Fruit fly (Drosophila melanogaster): ENCODE measurements around the gene pkm.

Gene pkm

dm6 chrX:11628986-11629571 is 45.1 kb upstream of the pkm start (continued):
- TF ChIP-seq CoRest (tag; optimal IDR thresholded peaks at IDR 0.05) = peak; percentile 51
- TF ChIP-seq CG10654 (GFP tag; optimal IDR thresholded peaks at IDR 0.05) = peak; percentile 37
- peak; percentile 34 for TF ChIP-seq D19A (tag; optimal IDR thresholded peaks at IDR 0.05)
- no peak for TF ChIP-seq CHES-1-like (GFP tag; optimal IDR thresholded peaks at IDR 0.05)
- peak; percentile 8 for TF ChIP-seq nau (GFP tag; optimal IDR thresholded peaks at IDR 0.05)
- TF ChIP-seq HLH3B (GFP tag; IDR thresholded peaks at IDR 0.05) = peak; percentile 59
- TF ChIP-seq HLH54F (GFP tag; optimal IDR thresholded peaks at IDR 0.05) = no peak
- TF ChIP-seq CG12942 (GFP tag; optimal IDR thresholded peaks at IDR 0.05) = peak; percentile 5
- no peak for TF ChIP-seq MBD-R2 (GFP tag; IDR thresholded peaks at IDR 0.05)
- TF ChIP-seq en (GFP tag; optimal IDR thresholded peaks at IDR 0.05) = peak; percentile 11
- peak; percentile 24 for TF ChIP-seq CG8290 (GFP tag; optimal IDR thresholded peaks at IDR 0.05)
- TF ChIP-seq CG8290 (tag; optimal IDR thresholded peaks at IDR 0.05) = peak in 1 of 2 experiments; percentile 39
- TF ChIP-seq CG6654 (GFP tag; optimal IDR thresholded peaks at IDR 0.05) = no peak
- peak; percentile 57 for TF ChIP-seq oc (tag; optimal IDR thresholded peaks at IDR 0.05)
- TF ChIP-seq pita (GFP tag; optimal IDR thresholded peaks at IDR 0.05) = no peak
- TF ChIP-seq lilli (GFP tag; optimal IDR thresholded peaks at IDR 0.05) = peak; percentile 44
- no peak for TF ChIP-seq cg (GFP tag; optimal IDR thresholded peaks at IDR 0.05)
- TF ChIP-seq E2f2 (GFP tag; IDR thresholded peaks at IDR 0.05) = peak; percentile 23; the same call in 1 of the 2 replicates
- peak; percentile 63 for TF ChIP-seq CG31441 (GFP tag; IDR thresholded peaks at IDR 0.05)
- TF ChIP-seq dpn (GFP tag; optimal IDR thresholded peaks at IDR 0.05) = peak; percentile 46 to 51
- TF ChIP-seq CG43689 (GFP tag; IDR thresholded peaks at IDR 0.05) = 0 out of 2 replicates have a peak, but pooled peaks have one; percentile 5
- peak; percentile 52 for TF ChIP-seq CG30403 (GFP tag; optimal IDR thresholded peaks at IDR 0.05)
- peak; percentile 74 for TF ChIP-seq CG33557 (GFP tag; optimal IDR thresholded peaks at IDR 0.05)
- peak; percentile 47 for TF ChIP-seq CG3407 (GFP tag; optimal IDR thresholded peaks at IDR 0.05)
- peak; percentile 68 for TF ChIP-seq fd96Cb (tag; optimal IDR thresholded peaks at IDR 0.05)
- no peak for TF ChIP-seq pum (GFP tag; optimal IDR thresholded peaks at IDR 0.05)
- TF ChIP-seq CG17829 (tag; optimal IDR thresholded peaks at IDR 0.05) = peak; percentile 54
- peak; percentile 19 for TF ChIP-seq pb (GFP tag; optimal IDR thresholded peaks at IDR 0.05)
- TF ChIP-seq CG13424 (tag; optimal IDR thresholded peaks at IDR 0.05) = peak; percentile 52
- TF ChIP-seq bcd (GFP tag; optimal IDR thresholded peaks at IDR 0.05) = peak; percentile 29
- peak; percentile 75 for TF ChIP-seq nmo (GFP tag; optimal IDR thresholded peaks at IDR 0.05)
- TF ChIP-seq Med (GFP tag) = peak; percentile 83
- peak in 1 of 2 experiments; percentile 80 for TF ChIP-seq eve (GFP tag; optimal IDR thresholded peaks at IDR 0.05)
- TF ChIP-seq CG8281 (tag; optimal IDR thresholded peaks at IDR 0.05) = no peak
- peak; percentile 81 for TF ChIP-seq zfh1 (GFP tag; IDR thresholded peaks at IDR 0.05)
- TF ChIP-seq CG31365 (tag; optimal IDR thresholded peaks at IDR 0.05) = no peak
- no peak for TF ChIP-seq ap (GFP tag; IDR thresholded peaks at IDR 0.05)
- no peak for TF ChIP-seq CG9437 (GFP tag; optimal IDR thresholded peaks at IDR 0.05)
- no peak for TF ChIP-seq Ravus (GFP tag; IDR thresholded peaks at IDR 0.05)
- no peak for TF ChIP-seq Trl (optimal IDR thresholded peaks at IDR 0.05)
- peak; percentile 0 for TF ChIP-seq Trl (GFP tag; optimal IDR thresholded peaks at IDR 0.05)
- TF ChIP-seq Taf1 (GFP tag; IDR thresholded peaks at IDR 0.05) = no peak
- no peak for TF ChIP-seq Vsx1 (GFP tag; optimal IDR thresholded peaks at IDR 0.05)
- 0 out of 2 replicates have a peak, but pooled peaks have one; percentile 6 for TF ChIP-seq H2.0 (GFP tag; IDR thresholded peaks at IDR 0.05)
- TF ChIP-seq nerfin-2 (GFP tag; IDR thresholded peaks at IDR 0.05; ENCODE audit: partially characterized antibody) = no peak
- TF ChIP-seq CG1529 (GFP tag; optimal IDR thresholded peaks at IDR 0.05) = peak; percentile 58
- TF ChIP-seq Myb (GFP tag; optimal IDR thresholded peaks at IDR 0.05) = no peak
- peak; percentile 63 for TF ChIP-seq dmrt99B (tag; optimal IDR thresholded peaks at IDR 0.05)
- no peak for TF ChIP-seq CG3847 (GFP tag; IDR thresholded peaks at IDR 0.05)
- TF ChIP-seq lola (GFP tag; optimal IDR thresholded peaks at IDR 0.05) = peak in 1 of 3 experiments; percentile 76
- TF ChIP-seq emc (GFP tag; optimal IDR thresholded peaks at IDR 0.05) = no peak
